Worm (Caenorhabditis elegans) whole organism, L1 larva: ENCODE measurements around the gene npr-31.

ENCODE experiments used
- elt-2 ChIP-seq: sonication (generic microtip); optimal IDR thresholded peaks from 2 replicates; lab custom pipeline; 2016; ENCODE audit warnings: missing genetic modification characterization, mild to moderate bottlenecking, inconsistent platforms, missing compliant biosample characterization, missing genetic modification reagents
- elt-3 ChIP-seq, 6 experiments: fragments of 150-350 bp in 1 of 6; sonication (generic microtip); optimal IDR thresholded peaks; 2 replicates each; lab custom pipeline; 2017 to 2018; ENCODE audit warnings: missing biosample characterization in 6 of 6, missing genetic modification characterization in 6 of 6, inconsistent platforms in 1 of 6
- fkh-10 ChIP-seq: sonication (generic microtip); optimal IDR thresholded peaks from 2 replicates; lab custom pipeline; 2017; ENCODE audit warnings: missing biosample characterization, missing genetic modification reagents, missing genetic modification characterization
- grh-1 ChIP-seq: fragments of 200-800 bp; sonication (Bioruptor generic); IDR thresholded peaks from 2 replicates; pipeline ENCODE4 v1.3.6; 2022; ENCODE audit warnings: missing genetic modification reagents, missing genetic modification characterization, missing compliant biosample characterization
- nhr-12 ChIP-seq: sonication (generic microtip); optimal IDR thresholded peaks from 2 replicates; lab custom pipeline; 2017; ENCODE audit warnings: missing biosample characterization, missing genetic modification characterization
- sox-4 ChIP-seq: sonication (generic microtip); optimal IDR thresholded peaks from 2 replicates; lab custom pipeline; 2016; ENCODE audit warnings: missing genetic modification characterization, missing compliant biosample characterization

DNA sequence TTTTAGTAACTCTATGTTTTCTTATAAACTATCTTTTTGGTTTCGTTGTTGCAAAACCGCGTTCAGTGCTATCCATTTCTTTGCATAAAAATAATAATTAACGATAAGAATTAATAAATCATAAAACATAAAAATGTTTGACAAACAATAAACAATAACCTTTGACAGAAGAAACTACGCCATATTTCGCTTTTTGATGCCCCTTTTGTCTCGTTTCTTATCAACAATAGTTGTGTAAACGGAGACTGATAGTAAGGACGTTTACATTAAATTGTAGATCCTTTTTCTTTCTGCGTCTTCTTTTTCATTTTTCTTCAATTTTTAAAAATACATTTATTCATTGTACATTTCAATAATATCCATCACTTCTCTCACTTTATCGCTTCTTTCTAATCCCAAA, 5.3 kb upstream of the npr-31 start:
- TF ChIP-seq elt-3 (tag; optimal IDR thresholded peaks at IDR 0.05; lab: Kevin White, UChicago) (peak in 1 of 6 experiments; percentile 1), sox-4 (tag; lab: Kevin White, UChicago) (no peak), fkh-10 (no peak), grh-1 (GFP tag; lab: Robert Waterston, UW) (no peak), nhr-12 (no peak), elt-2 (tag; lab: Kevin White, UChicago) (peak; percentile 72)
